Worm (Caenorhabditis elegans): Measurements from ENCODE around the gene Y6E2A.5.
"Not testable (repeated sequence)": the region's sequence is repeated elsewhere in the genome, so short reads cannot be mapped to it uniquely, and the experiment has no call there.

ce11 chrV:15670139-15670538, 48.3 kb downstream of the Y6E2A.5 start, which contains the start of gene K06B4.15:
- TF ChIP-seq K02D7.2 (tag; optimal IDR thresholded peaks at IDR 0.05); eyg-1 (tag; optimal IDR thresholded peaks at IDR 0.05); ref-2 (tag; optimal IDR thresholded peaks at IDR 0.05); ztf-16 (tag; optimal IDR thresholded peaks at IDR 0.05); pha-2 (tag; optimal IDR thresholded peaks at IDR 0.05); K09A11.1 (tag; optimal IDR thresholded peaks at IDR 0.05; ENCODE audit: insufficient read depth); nhr-11 (tag; optimal IDR thresholded peaks at IDR 0.05); zip-5 (tag; optimal IDR thresholded peaks at IDR 0.05): not testable (repeated sequence)
